Worm (Caenorhabditis elegans) whole organism, L1 larva: ENCODE data around the gene tra-1.

Experiments used
- aly-2 ChIP-seq: fragments of 150-350 bp; optimal IDR thresholded peaks from 2 replicates; lab custom pipeline; 2014; ENCODE audit warnings: missing biosample characterization, missing genetic modification characterization
- ama-1 ChIP-seq: fragments of 150-350 bp; optimal IDR thresholded peaks from 2 replicates; lab custom pipeline; 2014
- egl-27 ChIP-seq, 2 experiments: fragments of 150-350 bp in 1 of 2; sonication (generic microtip); optimal IDR thresholded peaks; 3 replicates each; lab custom pipeline; 2017 to 2018; ENCODE audit warnings: missing biosample characterization in 2 of 2, missing genetic modification characterization in 2 of 2, missing genetic modification reagents in 2 of 2
- grh-1 ChIP-seq: fragments of 200-800 bp; sonication (Bioruptor generic); IDR thresholded peaks from 2 replicates; pipeline ENCODE4 v1.3.6; 2022; ENCODE audit warnings: missing genetic modification reagents, missing genetic modification characterization, missing compliant biosample characterization
- lin-15B ChIP-seq: fragments of 150-350 bp; sonication (generic microtip); optimal IDR thresholded peaks from 3 replicates; lab custom pipeline; 2014; ENCODE audit warnings: missing biosample characterization, missing genetic modification characterization
- nhr-237 ChIP-seq: fragments of 150-350 bp; optimal IDR thresholded peaks from 2 replicates; lab custom pipeline; 2014; ENCODE audit warnings: missing biosample characterization, missing genetic modification characterization
- tbx-2 ChIP-seq: sonication (generic microtip); optimal IDR thresholded peaks from 2 replicates; lab custom pipeline; 2016; ENCODE audit warnings: missing genetic modification characterization, missing compliant biosample characterization

ce11 chrIII:11231408-11231807 lies 36.4 kb upstream of the tra-1 start:
- TF ChIP-seq egl-27 (tag; optimal IDR thresholded peaks at IDR 0.05; lab: Kevin White, UChicago) (no peak), grh-1 (GFP tag; lab: Robert Waterston, UW) (no peak), ama-1 (no peak), tbx-2 (tag; lab: Kevin White, UChicago) (no peak), nhr-237 (tag; lab: Kevin White, UChicago) (no peak), lin-15B (tag; lab: Kevin White, UChicago) (no peak), aly-2 (tag; lab: Kevin White, UChicago) (no peak)
